Worm (Caenorhabditis elegans) whole organism, L1 larva: Measurements from ENCODE around the gene golg-4.

Experiments used
- C16A3.4 ChIP-seq: fragments of 150-350 bp; optimal IDR thresholded peaks from 2 replicates; lab custom pipeline; 2014; ENCODE audit warnings: missing biosample characterization, missing genetic modification characterization
- F16B12.6 ChIP-seq: fragments of 150-350 bp; optimal IDR thresholded peaks from 2 replicates; lab custom pipeline; 2014; ENCODE audit warnings: missing biosample characterization, missing genetic modification characterization
- Y116A8C.19 ChIP-seq: sonication (generic microtip); optimal IDR thresholded peaks from 2 replicates; lab custom pipeline; 2016; ENCODE audit warnings: missing compliant biosample characterization, missing genetic modification characterization, borderline replicate concordance
- aha-1 ChIP-seq: fragments of 150-350 bp; optimal IDR thresholded peaks from 2 replicates; lab custom pipeline; 2014; ENCODE audit warnings: missing biosample characterization, missing genetic modification characterization
- alr-1 ChIP-seq: fragments of 200-800 bp; sonication (Bioruptor generic); optimal IDR thresholded peaks from 2 replicates; lab custom pipeline; 2018; ENCODE audit warnings: borderline replicate concordance, mild to moderate bottlenecking, missing genetic modification characterization, missing compliant biosample characterization
- ama-1 ChIP-seq: fragments of 150-350 bp; optimal IDR thresholded peaks from 2 replicates; lab custom pipeline; 2014
- blmp-1 ChIP-seq: fragments of 150-350 bp; optimal IDR thresholded peaks from 2 replicates; lab custom pipeline; 2014; ENCODE audit warnings: missing biosample characterization, missing genetic modification characterization
- ceh-8 ChIP-seq: fragments of 200-800 bp; sonication (Bioruptor generic); optimal IDR thresholded peaks from 2 replicates; lab custom pipeline; 2018; ENCODE audit warnings: mild to moderate bottlenecking, missing genetic modification characterization, moderate library complexity, missing compliant biosample characterization
- ceh-82 ChIP-seq, 3 experiments: fragments of 150-350 bp in 1 of 3; sonication (generic microtip) in 2 of 3; optimal IDR thresholded peaks; 2 replicates each; lab custom pipeline; 2014 to 2017; ENCODE audit warnings: missing biosample characterization in 3 of 3, missing genetic modification characterization in 3 of 3
- ceh-88 ChIP-seq: fragments of 200-800 bp; sonication (Bioruptor generic); IDR thresholded peaks from 2 replicates; pipeline ENCODE4 v1.3.6; 2022; ENCODE audit warnings: missing genetic modification characterization, missing compliant biosample characterization
- ceh-90 ChIP-seq: sonication (generic microtip); optimal IDR thresholded peaks from 2 replicates; lab custom pipeline; 2016; ENCODE audit warnings: missing genetic modification characterization, missing compliant biosample characterization
- ces-1 ChIP-seq: fragments of 150-350 bp; optimal IDR thresholded peaks from 2 replicates; lab custom pipeline; 2014; ENCODE audit warnings: missing biosample characterization, missing genetic modification reagents, missing genetic modification characterization
- dpl-1 ChIP-seq, 3 experiments: fragments of 150-350 bp in 2 of 3; sonication (generic microtip) in 1 of 3; optimal IDR thresholded peaks; 2 replicates each; lab custom pipeline; 2014 to 2017; ENCODE audit warnings: missing biosample characterization in 3 of 3, missing genetic modification characterization in 3 of 3, missing genetic modification reagents in 3 of 3
- efl-1 ChIP-seq, 4 experiments: fragments of 150-350 bp; optimal IDR thresholded peaks in 3 of 4; peaks in 1 of 4; 1 replicate in 1 of 4; 2 replicates in 3 of 4; lab custom pipeline; 2014; ENCODE audit warnings: missing biosample characterization in 2 of 4, missing genetic modification characterization in 2 of 4, missing genetic modification reagents in 2 of 4
- egl-27 ChIP-seq, 2 experiments: fragments of 150-350 bp in 1 of 2; sonication (generic microtip); optimal IDR thresholded peaks; 3 replicates each; lab custom pipeline; 2017 to 2018; ENCODE audit warnings: missing biosample characterization in 2 of 2, missing genetic modification characterization in 2 of 2, missing genetic modification reagents in 2 of 2
- elt-2 ChIP-seq: sonication (generic microtip); optimal IDR thresholded peaks from 2 replicates; lab custom pipeline; 2016; ENCODE audit warnings: missing genetic modification characterization, mild to moderate bottlenecking, inconsistent platforms, missing compliant biosample characterization, missing genetic modification reagents
- elt-3 ChIP-seq, 6 experiments: fragments of 150-350 bp in 1 of 6; sonication (generic microtip); optimal IDR thresholded peaks; 2 replicates each; lab custom pipeline; 2017 to 2018; ENCODE audit warnings: missing biosample characterization in 6 of 6, missing genetic modification characterization in 6 of 6, inconsistent platforms in 1 of 6
- fkh-10 ChIP-seq: sonication (generic microtip); optimal IDR thresholded peaks from 2 replicates; lab custom pipeline; 2017; ENCODE audit warnings: missing biosample characterization, missing genetic modification reagents, missing genetic modification characterization
- fkh-4 ChIP-seq: sonication (generic microtip); optimal IDR thresholded peaks from 2 replicates; lab custom pipeline; 2016; ENCODE audit warnings: missing compliant biosample characterization, missing genetic modification characterization, borderline replicate concordance
- fkh-8 ChIP-seq: sonication (generic microtip); optimal IDR thresholded peaks from 2 replicates; lab custom pipeline; 2016; ENCODE audit warnings: mild to moderate bottlenecking, missing genetic modification characterization, missing compliant biosample characterization
- grh-1 ChIP-seq: fragments of 200-800 bp; sonication (Bioruptor generic); IDR thresholded peaks from 2 replicates; pipeline ENCODE4 v1.3.6; 2022; ENCODE audit warnings: missing genetic modification reagents, missing genetic modification characterization, missing compliant biosample characterization
- hlh-17 ChIP-seq: fragments of 200-800 bp; sonication (Bioruptor generic); optimal IDR thresholded peaks from 2 replicates; lab custom pipeline; 2018; ENCODE audit warnings: missing genetic modification characterization, mild to moderate bottlenecking, missing compliant biosample characterization, moderate library complexity, borderline replicate concordance
- hlh-4 ChIP-seq: sonication (generic microtip); optimal IDR thresholded peaks from 2 replicates; lab custom pipeline; 2016; ENCODE audit warnings: mild to moderate bottlenecking, missing genetic modification characterization, missing compliant biosample characterization
- irx-1 ChIP-seq: sonication (generic microtip); optimal IDR thresholded peaks from 2 replicates; lab custom pipeline; 2016; ENCODE audit warnings: missing genetic modification characterization, missing compliant biosample characterization
- lin-13 ChIP-seq: fragments of 150-350 bp; optimal IDR thresholded peaks from 2 replicates; lab custom pipeline; 2014; ENCODE audit warnings: missing biosample characterization, missing genetic modification reagents, missing genetic modification characterization
- lin-15B ChIP-seq: fragments of 150-350 bp; sonication (generic microtip); optimal IDR thresholded peaks from 3 replicates; lab custom pipeline; 2014; ENCODE audit warnings: missing biosample characterization, missing genetic modification characterization
- lin-35 ChIP-seq, 2 experiments: fragments of 150-350 bp; optimal IDR thresholded peaks; 2 replicates each; lab custom pipeline; 2014; ENCODE audit warnings: missing biosample characterization in 2 of 2, missing genetic modification characterization in 2 of 2, missing genetic modification reagents in 2 of 2
- lsy-2 ChIP-seq, 2 experiments: fragments of 150-350 bp; optimal IDR thresholded peaks; 2 replicates each; lab custom pipeline; 2014; ENCODE audit warnings: missing biosample characterization in 2 of 2, missing genetic modification characterization in 2 of 2
- mab-9 ChIP-seq: fragments of 200-800 bp; sonication (Bioruptor generic); IDR thresholded peaks from 2 replicates; pipeline ENCODE4 v1.3.6; 2022; ENCODE audit warnings: missing genetic modification reagents, missing genetic modification characterization, missing compliant biosample characterization
- mdl-1 ChIP-seq, 2 experiments: fragments of 150-350 bp; optimal IDR thresholded peaks; 2 replicates each; lab custom pipeline; 2014 to 2017; ENCODE audit warnings: missing biosample characterization in 2 of 2, missing genetic modification characterization in 2 of 2, inconsistent platforms in 1 of 2
- nhr-11 ChIP-seq: fragments of 150-350 bp; optimal IDR thresholded peaks from 2 replicates; lab custom pipeline; 2014; ENCODE audit warnings: missing biosample characterization, missing genetic modification characterization
- nhr-12 ChIP-seq: sonication (generic microtip); optimal IDR thresholded peaks from 2 replicates; lab custom pipeline; 2017; ENCODE audit warnings: missing biosample characterization, missing genetic modification characterization
- nhr-19 ChIP-seq: fragments of 200-800 bp; sonication (Bioruptor generic); conservative IDR thresholded peaks from 2 replicates; pipeline ENCODE4 v1.3.6; 2022; ENCODE audit warnings: missing genetic modification characterization, missing compliant biosample characterization
- nhr-20 ChIP-seq: sonication (generic microtip); optimal IDR thresholded peaks from 2 replicates; lab custom pipeline; 2016; ENCODE audit warnings: mild to moderate bottlenecking, missing genetic modification characterization, missing compliant biosample characterization
- nhr-71 ChIP-seq: sonication (generic microtip); optimal IDR thresholded peaks from 2 replicates; lab custom pipeline; 2016; ENCODE audit warnings: mild to moderate bottlenecking, missing genetic modification characterization, moderate library complexity, missing compliant biosample characterization
- nhr-84 ChIP-seq: sonication (generic microtip); optimal IDR thresholded peaks from 2 replicates; lab custom pipeline; 2017; ENCODE audit warnings: missing biosample characterization, missing genetic modification characterization
- nhr-85 ChIP-seq: sonication (generic microtip); peaks from one replicate; lab custom pipeline; 2016; ENCODE audit warnings: missing genetic modification characterization, inconsistent platforms, missing compliant biosample characterization
- nhr-90 ChIP-seq: sonication (generic microtip); optimal IDR thresholded peaks from 2 replicates; lab custom pipeline; 2016; ENCODE audit warnings: mild to moderate bottlenecking, missing genetic modification characterization, missing compliant biosample characterization; ENCODE audit not compliant: poor library complexity
- pag-3 ChIP-seq: sonication (generic microtip); optimal IDR thresholded peaks from 2 replicates; lab custom pipeline; 2017; ENCODE audit warnings: missing genetic modification characterization, mild to moderate bottlenecking, missing compliant biosample characterization, antibody characterized with exemption, borderline replicate concordance; ENCODE audit not compliant: insufficient read depth
- pqm-1 ChIP-seq: sonication (generic microtip); optimal IDR thresholded peaks from 3 replicates; lab custom pipeline; 2017; ENCODE audit warnings: missing biosample characterization, missing genetic modification characterization
- skn-1 ChIP-seq: fragments of 150-350 bp; optimal IDR thresholded peaks from 2 replicates; lab custom pipeline; 2014; ENCODE audit warnings: missing biosample characterization, missing genetic modification characterization
- sptf-1 ChIP-seq: fragments of 150-350 bp; optimal IDR thresholded peaks from 2 replicates; lab custom pipeline; 2014; ENCODE audit warnings: missing biosample characterization, missing genetic modification characterization
- sup-37 ChIP-seq: fragments of 200-800 bp; sonication (Bioruptor generic); optimal IDR thresholded peaks from 2 replicates; lab custom pipeline; 2018; ENCODE audit warnings: mild to moderate bottlenecking, missing genetic modification characterization, missing compliant biosample characterization
- swsn-7 ChIP-seq: sonication (generic microtip); optimal IDR thresholded peaks from 2 replicates; lab custom pipeline; 2016; ENCODE audit warnings: missing genetic modification characterization, missing compliant biosample characterization
- tbx-2 ChIP-seq: sonication (generic microtip); optimal IDR thresholded peaks from 2 replicates; lab custom pipeline; 2016; ENCODE audit warnings: missing genetic modification characterization, missing compliant biosample characterization
- unc-86 ChIP-seq: sonication (generic microtip); optimal IDR thresholded peaks from 2 replicates; lab custom pipeline; 2016; ENCODE audit warnings: missing genetic modification characterization, missing compliant biosample characterization
- unc-98 ChIP-seq: fragments of 200-800 bp; sonication (Bioruptor generic); IDR thresholded peaks from 2 replicates; pipeline ENCODE4 v1.3.6; 2022; ENCODE audit warnings: missing genetic modification characterization, missing compliant biosample characterization
- xbp-1 ChIP-seq: sonication (generic microtip); optimal IDR thresholded peaks from 2 replicates; lab custom pipeline; 2016; ENCODE audit warnings: missing genetic modification characterization, missing compliant biosample characterization
- ztf-4 ChIP-seq: fragments of 150-350 bp; optimal IDR thresholded peaks from 2 replicates; lab custom pipeline; 2014; ENCODE audit warnings: missing biosample characterization, missing genetic modification characterization

The golg-4 gene

ce11 chrIII:3470973-3471372 lies 65.6 kb downstream of the golg-4 start:
- TF ChIP-seq sptf-1 (tag; lab: Kevin White, UChicago) (no peak), tbx-2 (tag; lab: Kevin White, UChicago) (no peak), alr-1 (tag; lab: Kevin White, UChicago) (no peak), mab-9 (GFP tag; lab: Robert Waterston, UW) (no peak), nhr-85 (tag; lab: Kevin White, UChicago) (no peak), efl-1 (optimal IDR thresholded peaks at IDR 0.05; lab: Kevin White, UChicago) (no peak), efl-1 (GFP tag; optimal IDR thresholded peaks at IDR 0.05 in 1 of 2; lab: Kevin White, UChicago) (no peak), aha-1 (tag; lab: Kevin White, UChicago) (no peak), nhr-19 (GFP tag; lab: Robert Waterston, UW) (no peak), skn-1 (no peak), ceh-88 (no peak), lsy-2 (tag; optimal IDR thresholded peaks at IDR 0.05; lab: Kevin White, UChicago) (no peak), nhr-12 (tag; lab: Kevin White, UChicago) (no peak), elt-2 (no peak), lin-15B (tag; lab: Kevin White, UChicago) (no peak), Y116A8C.19 (tag; lab: Kevin White, UChicago) (no peak)
- TF ChIP-seq, all 84 proteins: peak for 0

ce11 chrIII:3471403-3472053 lies 66.2 kb downstream of the golg-4 start, which contains the start of gene rsu-1:
rsu-1 (plus strand) TSS chrIII:3472003.
- TF ChIP-seq dpl-1 (GFP tag; optimal IDR thresholded peaks at IDR 0.05; lab: Kevin White, UChicago) (peak in 2 of 3 experiments; percentile 36 to 42), pag-3 (tag; lab: Kevin White, UChicago) (no peak), nhr-71 (tag; lab: Kevin White, UChicago) (peak; percentile 74), egl-27 (tag; optimal IDR thresholded peaks at IDR 0.05; lab: Kevin White, UChicago) (peak in 1 of 2 experiments; percentile 18), lin-35 (GFP tag; optimal IDR thresholded peaks at IDR 0.05; lab: Kevin White, UChicago) (peak; percentile 37 to 42), aha-1 (tag; lab: Kevin White, UChicago) (no peak), mdl-1 (tag; optimal IDR thresholded peaks at IDR 0.05; lab: Kevin White, UChicago) (peak in 1 of 2 experiments; percentile 48), pqm-1 (tag; lab: Kevin White, UChicago) (no peak), ama-1 (no peak), xbp-1 (tag; lab: Kevin White, UChicago) (peak; percentile 69), elt-3 (tag; optimal IDR thresholded peaks at IDR 0.05; lab: Kevin White, UChicago) (peak in 1 of 6 experiments; percentile 15), nhr-11 (peak; percentile 9), lin-13 (GFP tag; lab: Kevin White, UChicago) (no peak), blmp-1 (peak; percentile 95), unc-98 (GFP tag; lab: Robert Waterston, UW) (no peak), sup-37 (GFP tag; lab: Kevin White, UChicago) (no peak), ceh-8 (GFP tag; lab: Kevin White, UChicago) (no peak), nhr-20 (tag; lab: Kevin White, UChicago) (peak; percentile 67), hlh-17 (no peak), tbx-2 (tag; lab: Kevin White, UChicago) (peak; percentile 55), fkh-4 (tag; lab: Kevin White, UChicago) (no peak), unc-86 (tag; lab: Kevin White, UChicago) (no peak), nhr-84 (tag; lab: Kevin White, UChicago) (no peak), ztf-4 (tag; lab: Kevin White, UChicago) (no peak), C16A3.4 (tag; lab: Kevin White, UChicago) (peak; percentile 34), fkh-10 (GFP tag; lab: Kevin White, UChicago) (no peak), swsn-7 (peak; percentile 64), hlh-4 (tag; lab: Kevin White, UChicago) (no peak), efl-1 (optimal IDR thresholded peaks at IDR 0.05; lab: Kevin White, UChicago) (peak; percentile 58 to 67), efl-1 (GFP tag; optimal IDR thresholded peaks at IDR 0.05 in 1 of 2; lab: Kevin White, UChicago) (peak; percentile 47 to 91), irx-1 (tag; lab: Kevin White, UChicago) (no peak), ces-1 (GFP tag; lab: Kevin White, UChicago) (no peak), nhr-90 (tag; lab: Kevin White, UChicago) (peak; percentile 47), grh-1 (GFP tag; lab: Robert Waterston, UW) (no peak), F16B12.6 (tag; lab: Kevin White, UChicago) (peak; percentile 2), Y116A8C.19 (tag; lab: Kevin White, UChicago) (no peak), fkh-8 (tag; lab: Kevin White, UChicago) (no peak), ceh-90 (no peak), ceh-82 (tag; optimal IDR thresholded peaks at IDR 0.05; lab: Kevin White, UChicago) (peak; percentile 6 to 39 (median 34))
